Worm (Caenorhabditis elegans) whole organism, L4 larva: Measurements from ENCODE around the gene col-17.

Source experiments
- F26F4.8 ChIP-seq: fragments of 200-800 bp; sonication (Bioruptor generic); conservative IDR thresholded peaks from 2 replicates; pipeline ENCODE4 v1.3.6; 2022; ENCODE audit warnings: missing genetic modification characterization, missing compliant biosample characterization
- F37D6.2 ChIP-seq: sonication (generic microtip); optimal IDR thresholded peaks from 2 replicates; lab custom pipeline; 2016; ENCODE audit warnings: mild to moderate bottlenecking, missing genetic modification characterization, missing compliant biosample characterization
- T20F7.1 ChIP-seq: fragments of 200-800 bp; sonication (Bioruptor generic); optimal IDR thresholded peaks from 2 replicates; lab custom pipeline; 2018; ENCODE audit warnings: mild to moderate bottlenecking, missing genetic modification characterization, missing compliant biosample characterization
- Y105C5A.15 ChIP-seq: fragments of 200-800 bp; sonication (Bioruptor generic); IDR thresholded peaks from 2 replicates; pipeline ENCODE4 v1.3.6; 2022; ENCODE audit warnings: missing genetic modification characterization, missing compliant biosample characterization
- aha-1 ChIP-seq: fragments of 150-350 bp; peaks from one replicate; lab custom pipeline; 2014; ENCODE audit warnings: missing biosample characterization, missing genetic modification characterization
- aly-2 ChIP-seq: sonication (generic microtip); optimal IDR thresholded peaks from 2 replicates; lab custom pipeline; 2018; ENCODE audit warnings: missing biosample characterization, missing genetic modification characterization
- attf-4 ChIP-seq: sonication (generic microtip); optimal IDR thresholded peaks from 3 replicates; lab custom pipeline; 2017; ENCODE audit warnings: missing biosample characterization, missing genetic modification characterization
- ceh-44 ChIP-seq: fragments of 200-800 bp; sonication (Bioruptor generic); IDR thresholded peaks from 2 replicates; pipeline ENCODE4 v1.3.6; 2022; ENCODE audit warnings: missing genetic modification reagents, missing genetic modification characterization, missing compliant biosample characterization
- daf-16 ChIP-seq, 3 experiments: sonication (generic microtip); optimal IDR thresholded peaks; 2 replicates each; lab custom pipeline; 2016 to 2017; ENCODE audit warnings: missing genetic modification characterization in 3 of 3, missing genetic modification reagents in 3 of 3, mild to moderate bottlenecking in 2 of 3, missing compliant biosample characterization in 2 of 3, missing biosample characterization in 1 of 3, moderate library complexity in 1 of 3
- egl-27 ChIP-seq: sonication (generic microtip); optimal IDR thresholded peaks from 3 replicates; lab custom pipeline; 2017; ENCODE audit warnings: missing biosample characterization, missing genetic modification reagents, missing genetic modification characterization
- egl-43 ChIP-seq: fragments of 200-800 bp; sonication (Bioruptor generic); IDR thresholded peaks from 2 replicates; pipeline ENCODE4 v1.3.6; 2022; ENCODE audit warnings: missing genetic modification reagents, missing genetic modification characterization, missing compliant biosample characterization
- gei-8 ChIP-seq: fragments of 200-800 bp; sonication (Bioruptor generic); optimal IDR thresholded peaks from 2 replicates; lab custom pipeline; 2018; ENCODE audit warnings: mild to moderate bottlenecking, missing genetic modification characterization, missing compliant biosample characterization
- hlh-11 ChIP-seq: fragments of 200-800 bp; sonication (Bioruptor generic); optimal IDR thresholded peaks from 2 replicates; lab custom pipeline; 2018; ENCODE audit warnings: mild to moderate bottlenecking, missing genetic modification characterization, missing compliant biosample characterization
- hlh-30 ChIP-seq: sonication (generic microtip); optimal IDR thresholded peaks from 2 replicates; lab custom pipeline; 2017; ENCODE audit warnings: antibody characterized with exemption, mild to moderate bottlenecking, missing genetic modification characterization, missing compliant biosample characterization; ENCODE audit not compliant: insufficient read depth
- lin-1 ChIP-seq: fragments of 200-800 bp; sonication (Bioruptor generic); IDR thresholded peaks from 2 replicates; pipeline ENCODE4 v1.3.6; 2022; ENCODE audit warnings: missing genetic modification reagents, missing genetic modification characterization, missing compliant biosample characterization
- lin-29 ChIP-seq: fragments of 200-800 bp; sonication (Bioruptor generic); IDR thresholded peaks from 2 replicates; pipeline ENCODE4 v1.3.6; 2022; ENCODE audit warnings: missing genetic modification reagents, missing genetic modification characterization, missing compliant biosample characterization
- madf-5 ChIP-seq, 2 experiments: fragments of 200-800 bp; sonication (Bioruptor generic); IDR thresholded peaks; 2 replicates each; pipeline ENCODE4 v1.3.6; 2022; ENCODE audit warnings: missing compliant biosample characterization in 2 of 2, missing genetic modification characterization in 2 of 2
- madf-9 ChIP-seq: fragments of 200-800 bp; sonication (Bioruptor generic); conservative IDR thresholded peaks from 2 replicates; pipeline ENCODE4 v1.3.6; 2022; ENCODE audit warnings: missing genetic modification reagents, missing genetic modification characterization, missing compliant biosample characterization
- mdl-1 ChIP-seq, 2 experiments: fragments of 150-350 bp in 1 of 2; sonication (generic microtip) in 1 of 2; optimal IDR thresholded peaks; 2 replicates each; lab custom pipeline; 2014 to 2017; ENCODE audit warnings: missing biosample characterization in 2 of 2, missing genetic modification characterization in 2 of 2
- mdt-29 ChIP-seq: fragments of 200-800 bp; sonication (Bioruptor generic); IDR thresholded peaks from 2 replicates; pipeline ENCODE4 v1.3.6; 2022; ENCODE audit warnings: missing genetic modification reagents, missing genetic modification characterization, missing compliant biosample characterization
- mxl-2 ChIP-seq: fragments of 200-800 bp; sonication (Bioruptor generic); conservative IDR thresholded peaks from 2 replicates; pipeline ENCODE4 v1.3.6; 2022; ENCODE audit warnings: missing genetic modification reagents, missing genetic modification characterization, missing compliant biosample characterization
- mxl-3 ChIP-seq: fragments of 200-800 bp; sonication (Bioruptor generic); optimal IDR thresholded peaks from 2 replicates; lab custom pipeline; 2018; ENCODE audit warnings: mild to moderate bottlenecking, missing genetic modification characterization, missing compliant biosample characterization
- nhr-102 ChIP-seq: sonication (generic microtip); optimal IDR thresholded peaks from 2 replicates; lab custom pipeline; 2016; ENCODE audit warnings: mild to moderate bottlenecking, missing genetic modification characterization, moderate library complexity, missing compliant biosample characterization
- nhr-237 ChIP-seq: sonication (generic microtip); optimal IDR thresholded peaks from 2 replicates; lab custom pipeline; 2017; ENCODE audit warnings: missing biosample characterization, missing genetic modification characterization
- nhr-28 ChIP-seq: fragments of 150-350 bp; optimal IDR thresholded peaks from 2 replicates; lab custom pipeline; 2014; ENCODE audit warnings: missing biosample characterization, missing genetic modification characterization
- nhr-42 ChIP-seq: fragments of 200-800 bp; sonication (Bioruptor generic); IDR thresholded peaks from 2 replicates; pipeline ENCODE4 v1.3.6; 2022; ENCODE audit warnings: missing genetic modification characterization, missing compliant biosample characterization
- nhr-48 ChIP-seq: sonication (generic microtip); optimal IDR thresholded peaks from 2 replicates; lab custom pipeline; 2016; ENCODE audit warnings: mild to moderate bottlenecking, missing genetic modification characterization, missing compliant biosample characterization
- nhr-76 ChIP-seq: fragments of 150-350 bp; optimal IDR thresholded peaks from 2 replicates; lab custom pipeline; 2014; ENCODE audit warnings: missing biosample characterization, missing genetic modification characterization
- pha-4 ChIP-seq, 2 experiments: fragments of 150-350 bp in 1 of 2; fragments of 200-800 bp in 1 of 2; sonication (Bioruptor generic) in 1 of 2; IDR thresholded peaks in 1 of 2; optimal IDR thresholded peaks in 1 of 2; 2 replicates each; pipeline versions ENCODE4 v1.3.6 to Lab custom; 2014 to 2022; ENCODE audit warnings: missing genetic modification characterization in 2 of 2, missing genetic modification reagents in 2 of 2, missing biosample characterization in 1 of 2, missing compliant biosample characterization in 1 of 2
- php-3 ChIP-seq: fragments of 200-800 bp; sonication (Bioruptor generic); IDR thresholded peaks from 2 replicates; pipeline ENCODE4 v1.3.6; 2022; ENCODE audit warnings: missing genetic modification reagents, missing genetic modification characterization, missing compliant biosample characterization
- pqm-1 ChIP-seq: sonication (generic microtip); optimal IDR thresholded peaks from 2 replicates; lab custom pipeline; 2017; ENCODE audit warnings: missing biosample characterization, missing genetic modification characterization
- snpc-1.2 ChIP-seq: fragments of 200-800 bp; sonication (Bioruptor generic); IDR thresholded peaks from 2 replicates; pipeline ENCODE4 v1.3.6; 2022; ENCODE audit warnings: missing genetic modification reagents, missing genetic modification characterization, missing compliant biosample characterization
- snpc-4 ChIP-seq: fragments of 150-350 bp; optimal IDR thresholded peaks from 2 replicates; lab custom pipeline; 2014; ENCODE audit warnings: missing biosample characterization, missing genetic modification characterization
- vab-7 ChIP-seq: fragments of 200-800 bp; sonication (Bioruptor generic); IDR thresholded peaks from 2 replicates; pipeline ENCODE4 v1.3.6; 2022; ENCODE audit warnings: missing genetic modification reagents, missing genetic modification characterization, missing compliant biosample characterization
- zfp-2 ChIP-seq: sonication (generic microtip); optimal IDR thresholded peaks from 2 replicates; lab custom pipeline; 2016; ENCODE audit warnings: mild to moderate bottlenecking, missing genetic modification characterization, missing compliant biosample characterization

col-17 gene

ce11 chrII:4879629-4880028 is 12.3 kb upstream of the col-17 start, which contains the start of gene gst-6:
TSS of gene gst-6 (plus strand) at chrII:4879891.
- TF ChIP-seq nhr-28 (peak; percentile 41), egl-43 (GFP tag; lab: Robert Waterston, UW) (no peak), daf-16 (GFP tag; optimal IDR thresholded peaks at IDR 0.05; lab: Kevin White, UChicago) (no peak), daf-16 (tag; optimal IDR thresholded peaks at IDR 0.05; lab: Kevin White, UChicago) (peak; percentile 34)

ce11 chrII:4876091-4876490 is 8.7 kb upstream of the col-17 start, which contains the start of gene F11G11.13:
TSS of gene F11G11.13 (minus strand) at chrII:4876179.
- TF ChIP-seq vab-7 (GFP tag; lab: Robert Waterston, UW) (no peak), gei-8 (no peak), pha-4 (GFP tag; IDR thresholded peaks at IDR 0.05; lab: Robert Waterston, UW) (no peak), pha-4 (tag; optimal IDR thresholded peaks at IDR 0.05; lab: Kevin White, UChicago) (no peak), nhr-237 (no peak), egl-27 (tag; lab: Kevin White, UChicago) (no peak), ceh-44 (GFP tag; lab: Robert Waterston, UW) (no peak), nhr-42 (GFP tag; lab: Robert Waterston, UW) (no peak), F37D6.2 (no peak), snpc-4 (tag; lab: Kevin White, UChicago) (no peak), attf-4 (no peak), madf-9 (GFP tag; lab: Robert Waterston, UW) (no peak), zfp-2 (tag; lab: Kevin White, UChicago) (no peak), lin-29 (GFP tag; lab: Robert Waterston, UW) (no peak)

- TF ChIP-seq mdl-1 (tag; optimal IDR thresholded peaks at IDR 0.05; lab: Kevin White, UChicago) (peak in 1 of 2 experiments; percentile 31), lin-1 (GFP tag; lab: Robert Waterston, UW) (no peak), aly-2 (no peak), php-3 (GFP tag; lab: Robert Waterston, UW) (no peak), Y105C5A.15 (GFP tag; lab: Robert Waterston, UW) (no peak), nhr-48 (tag; lab: Kevin White, UChicago) (peak; percentile 68), hlh-11 (peak; percentile 45), daf-16 (GFP tag; optimal IDR thresholded peaks at IDR 0.05; lab: Kevin White, UChicago) (no peak), daf-16 (tag; optimal IDR thresholded peaks at IDR 0.05; lab: Kevin White, UChicago) (no peak), aha-1 (tag; lab: Kevin White, UChicago) (peak; percentile 96), T20F7.1 (GFP tag; lab: Kevin White, UChicago) (no peak), nhr-42 (GFP tag; lab: Robert Waterston, UW) (no peak), attf-4 (no peak), madf-5 (GFP tag; IDR thresholded peaks at IDR 0.05; lab: Robert Waterston, UW) (no peak), mxl-2 (no peak), mdt-29 (GFP tag; lab: Robert Waterston, UW) (no peak), nhr-102 (tag; lab: Kevin White, UChicago) (no peak), pqm-1 (tag; lab: Kevin White, UChicago) (no peak), hlh-30 (tag; lab: Kevin White, UChicago) (peak; percentile 66), nhr-76 (tag; lab: Kevin White, UChicago) (no peak), nhr-28 (peak; percentile 33), mxl-3 (GFP tag; lab: Kevin White, UChicago) (peak; percentile 81), F26F4.8 (GFP tag; lab: Robert Waterston, UW) (no peak)
- TF ChIP-seq, all 104 proteins: peak for 7
These were observed 7.0 kb upstream of the col-17 start, which contains the start of gene F11G11.15 for ce11 chrII:4874335-4874861. TSS of gene F11G11.15 (plus strand) at chrII:4874845.

- no peak for TF ChIP-seq snpc-1.2 (GFP tag; lab: Robert Waterston, UW)
- no peak for TF ChIP-seq egl-43 (GFP tag; lab: Robert Waterston, UW)
- TF ChIP-seq lin-1 (GFP tag; lab: Robert Waterston, UW): no peak
These were observed 5.7 kb upstream of the col-17 start, which contains the start of gene col-73 for ce11 chrII:4873029-4873428. TSS of gene col-73 (minus strand) at chrII:4873129.
